Fruit fly (Drosophila melanogaster) whole organism, embryonic: ENCODE data around the gene Rrp1.
A peak's percentile ranks its signal among the peaks of the same experiment; 100 is the strongest.

Experiments used
- Awh ChIP-seq: fragments of 200-800 bp; sonication (Bioruptor generic); IDR thresholded peaks from 2 replicates; pipeline ENCODE4, ENCODE4 v1.3.6; 2022; ENCODE audit warnings: missing biosample characterization, missing genetic modification characterization
- Bteb2 ChIP-seq: fragments of 200-800 bp; sonication (Bioruptor generic); optimal IDR thresholded peaks from 2 replicates; lab custom pipeline; 2016; ENCODE audit warnings: missing biosample characterization, missing genetic modification characterization
- CG10462 ChIP-seq: fragments of 200-800 bp; sonication (Bioruptor generic); optimal IDR thresholded peaks from 2 replicates; lab custom pipeline; 2016; ENCODE audit warnings: missing biosample characterization, missing genetic modification characterization
- CG12236 ChIP-seq: fragments of 200-800 bp; sonication (Bioruptor generic); optimal IDR thresholded peaks from 2 replicates; lab custom pipeline; 2016; ENCODE audit warnings: missing biosample characterization, missing genetic modification characterization
- CG12942 ChIP-seq: fragments of 200-800 bp; sonication (Bioruptor generic); optimal IDR thresholded peaks from 3 replicates; lab custom pipeline; 2016; ENCODE audit warnings: missing biosample characterization, missing genetic modification characterization
- CG15073 ChIP-seq: fragments of 200-800 bp; sonication (Bioruptor generic); optimal IDR thresholded peaks from 2 replicates; lab custom pipeline; 2016; ENCODE audit warnings: missing biosample characterization, missing genetic modification characterization
- CG15479 ChIP-seq: fragments of 200-800 bp; sonication (Bioruptor generic); optimal IDR thresholded peaks from 3 replicates; lab custom pipeline; 2019; ENCODE audit warnings: missing biosample characterization, mild to moderate bottlenecking, missing genetic modification characterization, moderate library complexity
- CG17612 ChIP-seq: fragments of 200-800 bp; sonication (Bioruptor generic); IDR thresholded peaks from 2 replicates; pipeline ENCODE4 v1.3.6; 2022; ENCODE audit warnings: missing biosample characterization, missing genetic modification characterization
- CG1792 ChIP-seq: fragments of 200-800 bp; sonication (Bioruptor generic); optimal IDR thresholded peaks from 2 replicates; lab custom pipeline; 2016; ENCODE audit warnings: missing biosample characterization, missing genetic modification characterization
- CG30020 ChIP-seq: fragments of 200-800 bp; optimal IDR thresholded peaks from 2 replicates; lab custom pipeline; 2019; ENCODE audit warnings: missing biosample characterization, mild to moderate bottlenecking, missing genetic modification characterization, moderate library complexity
- CG30431 ChIP-seq: fragments of 200-800 bp; sonication (Bioruptor generic); optimal IDR thresholded peaks from 2 replicates; lab custom pipeline; 2017; ENCODE audit warnings: missing biosample characterization, missing genetic modification characterization
- CG31224 ChIP-seq: fragments of 200-800 bp; sonication (Bioruptor generic); IDR thresholded peaks from 2 replicates; pipeline ENCODE4 v1.3.6; 2022; ENCODE audit warnings: missing biosample characterization, missing genetic modification characterization
- CG32532 ChIP-seq: fragments of 200-800 bp; sonication (Bioruptor generic); IDR thresholded peaks from 2 replicates; pipeline ENCODE4 v1.3.6; 2022; ENCODE audit warnings: missing biosample characterization, missing genetic modification characterization
- CG32772 ChIP-seq: fragments of 200-800 bp; sonication (Bioruptor generic); IDR thresholded peaks from 2 replicates; pipeline ENCODE4 v1.3.6; 2022; ENCODE audit warnings: missing biosample characterization, missing genetic modification characterization
- CG3726 ChIP-seq: fragments of 200-800 bp; sonication (Bioruptor generic); IDR thresholded peaks from 3 replicates; pipeline ENCODE4, ENCODE4 v1.3.6; 2022; ENCODE audit warnings: missing biosample characterization, missing genetic modification characterization
- CG43689 ChIP-seq: fragments of 200-800 bp; sonication (Bioruptor generic); IDR thresholded peaks from 2 replicates; pipeline ENCODE4 v1.3.6; 2022; ENCODE audit warnings: missing biosample characterization, missing genetic modification characterization
- CG4617 ChIP-seq: fragments of 200-800 bp; sonication (Bioruptor generic); optimal IDR thresholded peaks from 3 replicates; lab custom pipeline; 2016; ENCODE audit warnings: missing biosample characterization, missing genetic modification characterization, borderline replicate concordance
- CG4707 ChIP-seq: fragments of 200-800 bp; sonication (Bioruptor generic); optimal IDR thresholded peaks from 2 replicates; lab custom pipeline; 2018; ENCODE audit warnings: missing biosample characterization, mild to moderate bottlenecking, missing genetic modification characterization, moderate library complexity
- CG5953 ChIP-seq: fragments of 200-800 bp; sonication (Bioruptor generic); IDR thresholded peaks from 2 replicates; pipeline ENCODE4 v1.3.6; 2022; ENCODE audit warnings: missing biosample characterization, missing genetic modification characterization
- CG7556 ChIP-seq: fragments of 200-800 bp; sonication (Bioruptor generic); optimal IDR thresholded peaks from 2 replicates; lab custom pipeline; 2017; ENCODE audit warnings: missing biosample characterization, mild to moderate bottlenecking, missing genetic modification characterization
- CG8359 ChIP-seq: fragments of 200-800 bp; sonication (Bioruptor generic); optimal IDR thresholded peaks from 2 replicates; lab custom pipeline; 2017; ENCODE audit warnings: missing biosample characterization, mild to moderate bottlenecking, missing genetic modification characterization, borderline replicate concordance
- CG8478 ChIP-seq: fragments of >200 bp; optimal IDR thresholded peaks from 2 replicates; lab custom pipeline; 2018
- CG8765 ChIP-seq: fragments of 200-800 bp; sonication (Bioruptor generic); IDR thresholded peaks from 2 replicates; pipeline ENCODE4 v1.3.6; 2022; ENCODE audit warnings: missing biosample characterization, missing genetic modification characterization
- CG8944 ChIP-seq: fragments of 200-800 bp; sonication (Bioruptor generic); optimal IDR thresholded peaks from 3 replicates; lab custom pipeline; 2016; ENCODE audit warnings: missing biosample characterization, missing genetic modification characterization
- Camta ChIP-seq: fragments of 200-800 bp; sonication (Bioruptor generic); optimal IDR thresholded peaks from 2 replicates; lab custom pipeline; 2016; ENCODE audit warnings: missing biosample characterization, missing genetic modification characterization
- Eip74EF ChIP-seq, 2 experiments: fragments of 200-800 bp in 1 of 2; fragments of >200 bp in 1 of 2; sonication (Bioruptor generic) in 1 of 2; optimal IDR thresholded peaks; 2 replicates each; lab custom pipeline; 2017 to 2019; ENCODE audit warnings: missing biosample characterization in 2 of 2, missing genetic modification characterization in 2 of 2, mild to moderate bottlenecking in 1 of 2, moderate library complexity in 1 of 2
- Ets97D ChIP-seq: fragments of 200-800 bp; sonication (Bioruptor generic); optimal IDR thresholded peaks from 3 replicates; lab custom pipeline; 2016; ENCODE audit warnings: missing biosample characterization, missing genetic modification characterization
- GATAe ChIP-seq: fragments of 200-800 bp; sonication (Bioruptor generic); conservative IDR thresholded peaks from 2 replicates; pipeline ENCODE4 v1.3.6; 2022; ENCODE audit warnings: missing biosample characterization, missing genetic modification characterization
- HLH3B ChIP-seq: fragments of 200-800 bp; sonication (Bioruptor generic); IDR thresholded peaks from 2 replicates; pipeline ENCODE4 v1.3.6; 2022; ENCODE audit warnings: missing biosample characterization, missing genetic modification characterization
- Hmr ChIP-seq: fragments of 200-800 bp; sonication (Bioruptor generic); optimal IDR thresholded peaks from 3 replicates; lab custom pipeline; 2017; ENCODE audit warnings: mild to moderate bottlenecking, missing biosample characterization, missing genetic modification reagents, missing genetic modification characterization
- Hr51 ChIP-seq, 2 experiments: fragments of 200-800 bp; sonication (Bioruptor generic); optimal IDR thresholded peaks; 2 replicates in 1 of 2; 3 replicates in 1 of 2; lab custom pipeline; 2016 to 2018; ENCODE audit warnings: missing biosample characterization in 2 of 2, missing genetic modification characterization in 2 of 2, mild to moderate bottlenecking in 1 of 2, moderate library complexity in 1 of 2
- Mad ChIP-seq: fragments of 200-800 bp; sonication (Bioruptor generic); optimal IDR thresholded peaks from 2 replicates; lab custom pipeline; 2016; ENCODE audit warnings: missing biosample characterization, missing genetic modification characterization
- Mes4 ChIP-seq: fragments of 200-800 bp; sonication (Bioruptor generic); optimal IDR thresholded peaks from 2 replicates; lab custom pipeline; 2016; ENCODE audit warnings: missing biosample characterization, missing genetic modification characterization
- PHDP ChIP-seq: fragments of 200-800 bp; sonication (Bioruptor generic); optimal IDR thresholded peaks from 3 replicates; lab custom pipeline; 2018; ENCODE audit warnings: missing biosample characterization, mild to moderate bottlenecking, missing genetic modification characterization, moderate library complexity
- Sox100B ChIP-seq: fragments of 200-800 bp; sonication (Bioruptor generic); optimal IDR thresholded peaks from 3 replicates; lab custom pipeline; 2018; ENCODE audit warnings: missing biosample characterization, mild to moderate bottlenecking, missing genetic modification characterization
- Spps ChIP-seq: fragments of 200-800 bp; sonication (Bioruptor generic); optimal IDR thresholded peaks from 2 replicates; lab custom pipeline; 2018; ENCODE audit warnings: missing biosample characterization, mild to moderate bottlenecking, missing genetic modification characterization
- Tbp ChIP-seq: fragments of >200 bp; optimal IDR thresholded peaks from 2 replicates; lab custom pipeline; 2018; ENCODE audit warnings: missing biosample characterization, missing genetic modification characterization
- abd-A ChIP-seq: fragments of 200-800 bp; sonication (Bioruptor generic); optimal IDR thresholded peaks from 3 replicates; lab custom pipeline; 2019; ENCODE audit warnings: missing biosample characterization, mild to moderate bottlenecking, missing genetic modification characterization, moderate library complexity
- ash1 ChIP-seq: fragments of 200-800 bp; sonication (Bioruptor generic); optimal IDR thresholded peaks from 2 replicates; lab custom pipeline; 2018; ENCODE audit warnings: missing biosample characterization, mild to moderate bottlenecking, missing genetic modification characterization
- chif ChIP-seq, 2 experiments: fragments of 200-800 bp; sonication (Bioruptor generic); optimal IDR thresholded peaks; 3 replicates each; lab custom pipeline; 2016; ENCODE audit warnings: missing biosample characterization in 2 of 2, missing genetic modification characterization in 2 of 2
- disco-r ChIP-seq: fragments of 200-800 bp; sonication (Bioruptor generic); optimal IDR thresholded peaks from 2 replicates; lab custom pipeline; 2016; ENCODE audit warnings: missing biosample characterization, missing genetic modification characterization
- dmrt99B ChIP-seq: fragments of 200-800 bp; sonication (Bioruptor generic); optimal IDR thresholded peaks from 2 replicates; lab custom pipeline; 2018; ENCODE audit warnings: missing biosample characterization, mild to moderate bottlenecking, missing genetic modification characterization, moderate library complexity
- exex ChIP-seq: fragments of 200-800 bp; sonication (Bioruptor generic); optimal IDR thresholded peaks from 4 replicates; lab custom pipeline; 2018; ENCODE audit warnings: missing biosample characterization, mild to moderate bottlenecking, missing genetic modification characterization, moderate library complexity
- hth ChIP-seq: fragments of >200 bp; optimal IDR thresholded peaks from 2 replicates; lab custom pipeline; 2017; ENCODE audit warnings: inconsistent platforms
- jigr1 ChIP-seq: fragments of 200-800 bp; sonication (Bioruptor generic); IDR thresholded peaks from 3 replicates; pipeline ENCODE4 v1.3.6; 2022; ENCODE audit warnings: missing biosample characterization, missing genetic modification characterization
- klu ChIP-seq: fragments of 200-800 bp; sonication (Bioruptor generic); IDR thresholded peaks from 2 replicates; pipeline ENCODE4 v1.3.6; 2022; ENCODE audit warnings: missing biosample characterization, missing genetic modification characterization
- lilli ChIP-seq: fragments of 200-800 bp; sonication (Bioruptor generic); optimal IDR thresholded peaks from 3 replicates; lab custom pipeline; 2016; ENCODE audit warnings: missing biosample characterization, missing genetic modification characterization
- ssp ChIP-seq: fragments of 200-800 bp; sonication (Bioruptor generic); IDR thresholded peaks from 2 replicates; pipeline ENCODE4 v1.3.6; 2022; ENCODE audit warnings: missing biosample characterization, missing genetic modification characterization
- tna ChIP-seq: fragments of 200-800 bp; sonication (Bioruptor generic); IDR thresholded peaks from 2 replicates; pipeline ENCODE4 v1.3.6; 2022; ENCODE audit warnings: missing biosample characterization, missing genetic modification characterization; ENCODE audit not compliant: partially characterized antibody
- unpg ChIP-seq: fragments of 200-800 bp; sonication (Bioruptor generic); optimal IDR thresholded peaks from 3 replicates; lab custom pipeline; 2018; ENCODE audit warnings: missing biosample characterization, mild to moderate bottlenecking, missing genetic modification characterization, moderate library complexity
- vnd ChIP-seq: fragments of 200-800 bp; sonication (Bioruptor generic); IDR thresholded peaks from 3 replicates; pipeline ENCODE4 v1.3.6; 2022; ENCODE audit warnings: missing biosample characterization, missing genetic modification characterization; ENCODE audit not compliant: partially characterized antibody

Rrp1 gene

dm6 chr2L:2957547-2958174, 14.6 kb downstream of the Rrp1 start (continued):
- no peak for TF ChIP-seq klu
- no peak for TF ChIP-seq ash1
- TF ChIP-seq hth (lab: Kevin White, UChicago), result no peak
- TF ChIP-seq CG8359, result peak; percentile 11
- no peak for TF ChIP-seq CG17612 (GFP tag; lab: Robert Waterston, UW)
- TF ChIP-seq Hmr (GFP tag; lab: Kevin White, UChicago), result no peak
- no peak for TF ChIP-seq CG3726
- no peak for TF ChIP-seq Sox100B (GFP tag; lab: Kevin White, UChicago)
- no peak for TF ChIP-seq unpg (GFP tag; lab: Kevin White, UChicago)
- TF ChIP-seq CG4707 (GFP tag; lab: Kevin White, UChicago), result no peak
- no peak for TF ChIP-seq CG10462 (GFP tag; lab: Kevin White, UChicago)
- no peak for TF ChIP-seq CG1792 (GFP tag; lab: Kevin White, UChicago)
- TF ChIP-seq CG32772 (GFP tag; lab: Robert Waterston, UW), result 0 out of 2 replicates have a peak, but pooled peaks have one; percentile 23
- TF ChIP-seq Eip74EF (GFP tag; optimal IDR thresholded peaks at IDR 0.05; lab: Kevin White, UChicago), result peak in 1 of 2 experiments; percentile 36
- TF ChIP-seq Hr51 (GFP tag; optimal IDR thresholded peaks at IDR 0.05; lab: Kevin White, UChicago), result no peak
- no peak for TF ChIP-seq Ets97D (GFP tag; lab: Kevin White, UChicago)
- peak; percentile 30 for TF ChIP-seq CG8944 (GFP tag; lab: Kevin White, UChicago)
- TF ChIP-seq CG8478 (lab: Kevin White, UChicago), result no peak
- no peak for TF ChIP-seq tna (GFP tag; lab: Robert Waterston, UW)
- TF ChIP-seq Awh (GFP tag; lab: Robert Waterston, UW), result 0 out of 2 replicates have a peak, but pooled peaks have one; percentile 17
- no peak for TF ChIP-seq CG7556
- TF ChIP-seq CG30431 (GFP tag; lab: Kevin White, UChicago), result peak; percentile 13
- no peak for TF ChIP-seq vnd (GFP tag; lab: Robert Waterston, UW)
- no peak for TF ChIP-seq CG43689 (GFP tag; lab: Robert Waterston, UW)
- TF ChIP-seq lilli (GFP tag; lab: Kevin White, UChicago), result no peak
- no peak for TF ChIP-seq CG15073 (GFP tag; lab: Kevin White, UChicago)
- TF ChIP-seq CG32532 (GFP tag; lab: Robert Waterston, UW), result no peak
- no peak for TF ChIP-seq disco-r (GFP tag; lab: Kevin White, UChicago)
- no peak for TF ChIP-seq PHDP (tag; lab: Kevin White, UChicago)
- peak; percentile 38; the same call in 1 of the 2 replicates for TF ChIP-seq ssp (GFP tag; lab: Robert Waterston, UW)
- peak; percentile 30 for TF ChIP-seq Mad (GFP tag; lab: Kevin White, UChicago)
- TF ChIP-seq CG5953 (GFP tag; lab: Robert Waterston, UW), result no peak
- no peak for TF ChIP-seq GATAe (GFP tag; lab: Robert Waterston, UW)
- no peak for TF ChIP-seq CG31224 (GFP tag; lab: Robert Waterston, UW)
- no peak for TF ChIP-seq CG30020 (tag; lab: Kevin White, UChicago)
- TF ChIP-seq abd-A (tag; lab: Kevin White, UChicago), result no peak
- no peak for TF ChIP-seq Tbp (GFP tag; lab: Kevin White, UChicago)
- TF ChIP-seq dmrt99B (tag; lab: Kevin White, UChicago), result peak; percentile 78
- no peak for TF ChIP-seq CG15479 (GFP tag; lab: Kevin White, UChicago)
- no peak for TF ChIP-seq exex (tag; lab: Kevin White, UChicago)
- peak in 1 of 2 experiments; percentile 47 for TF ChIP-seq chif (GFP tag; optimal IDR thresholded peaks at IDR 0.05; lab: Kevin White, UChicago)
- no peak for TF ChIP-seq CG4617 (GFP tag; lab: Kevin White, UChicago)
- TF ChIP-seq Camta, result peak; percentile 58
- no peak for TF ChIP-seq CG8765 (GFP tag; lab: Robert Waterston, UW)
- no peak for TF ChIP-seq Mes4 (GFP tag; lab: Kevin White, UChicago)
- peak; percentile 59; the same call in 1 of the 3 replicates for TF ChIP-seq jigr1 (GFP tag; lab: Robert Waterston, UW)
- TF ChIP-seq CG12236 (GFP tag; lab: Kevin White, UChicago), result no peak
- no peak for TF ChIP-seq Bteb2 (GFP tag; lab: Kevin White, UChicago)
- no peak for TF ChIP-seq CG12942
- TF ChIP-seq HLH3B (GFP tag; lab: Robert Waterston, UW), result peak; percentile 56
- peak; percentile 27 for TF ChIP-seq Spps (tag; lab: Kevin White, UChicago)
